Fruit fly (Drosophila melanogaster): ENCODE results near the gene obst-J.

DNA sequence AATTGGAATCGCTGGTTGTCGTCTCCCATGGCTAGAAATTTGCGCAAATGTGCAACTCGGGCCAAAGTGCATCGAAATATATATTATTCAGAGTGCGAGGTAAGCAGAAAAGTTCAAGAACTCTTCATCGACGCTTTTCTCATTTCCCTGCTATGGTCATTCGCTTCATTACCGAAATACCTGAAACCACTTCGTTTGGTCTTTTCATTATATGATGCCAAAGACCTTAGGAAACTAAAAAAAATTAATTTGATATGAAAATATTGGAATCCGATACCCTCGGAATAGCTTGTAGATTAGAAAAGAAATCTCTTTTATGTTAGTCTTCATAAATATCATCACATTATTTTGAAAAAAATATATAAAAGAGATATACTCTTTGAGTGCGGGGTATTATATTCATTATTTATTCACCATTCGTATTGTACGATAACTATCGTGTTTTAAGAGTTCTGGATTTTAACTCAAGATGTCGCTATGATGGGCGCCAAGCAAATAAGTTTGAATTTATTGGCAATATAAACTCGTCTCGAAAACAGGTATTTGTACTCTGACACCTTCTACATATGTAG, 18.7 kb downstream of the obst-J start, which contains the start of gene CG14187:
- TF ChIP-seq pan (optimal IDR thresholded peaks at IDR 0.05) (no peak), h (GFP tag; optimal IDR thresholded peaks at IDR 0.05) (no peak), psq (GFP tag; optimal IDR thresholded peaks at IDR 0.05) (no peak), fru (GFP tag; optimal IDR thresholded peaks at IDR 0.05) (no peak), jim (GFP tag; optimal IDR thresholded peaks at IDR 0.05) (no peak), Hr83 (GFP tag; optimal IDR thresholded peaks at IDR 0.05; ENCODE audit: poor library complexity, severe bottlenecking) (no peak), Dif (GFP tag; optimal IDR thresholded peaks at IDR 0.05; ENCODE audit: partially characterized antibody) (no peak)

Measured in whole organism, wandering third instar larva.